Worm (Caenorhabditis elegans) whole organism, L4 larva: Measurements from ENCODE around the gene cept-1.

ENCODE experiments used
- D1046.2 ChIP-seq: fragments of 200-800 bp; sonication (Bioruptor generic); IDR thresholded peaks from 2 replicates; pipeline ENCODE4 v1.3.6; 2022; ENCODE audit warnings: missing genetic modification characterization, missing compliant biosample characterization
- F10B5.3 ChIP-seq: sonication (generic microtip); optimal IDR thresholded peaks from 2 replicates; lab custom pipeline; 2016; ENCODE audit warnings: mild to moderate bottlenecking, missing genetic modification characterization, missing compliant biosample characterization
- Y105C5A.15 ChIP-seq: fragments of 200-800 bp; sonication (Bioruptor generic); IDR thresholded peaks from 2 replicates; pipeline ENCODE4 v1.3.6; 2022; ENCODE audit warnings: missing genetic modification characterization, missing compliant biosample characterization
- attf-4 ChIP-seq: sonication (generic microtip); optimal IDR thresholded peaks from 3 replicates; lab custom pipeline; 2017; ENCODE audit warnings: missing biosample characterization, missing genetic modification characterization
- ceh-44 ChIP-seq: fragments of 200-800 bp; sonication (Bioruptor generic); IDR thresholded peaks from 2 replicates; pipeline ENCODE4 v1.3.6; 2022; ENCODE audit warnings: missing genetic modification reagents, missing genetic modification characterization, missing compliant biosample characterization
- ceh-62 ChIP-seq: sonication (generic microtip); optimal IDR thresholded peaks from 2 replicates; lab custom pipeline; 2017; ENCODE audit warnings: missing biosample characterization, missing genetic modification characterization
- ces-1 ChIP-seq: fragments of 150-350 bp; sonication (generic microtip); optimal IDR thresholded peaks from 4 replicates; lab custom pipeline; 2014; ENCODE audit warnings: missing biosample characterization, missing genetic modification reagents, missing genetic modification characterization
- ctbp-1 ChIP-seq: fragments of 200-800 bp; sonication (Bioruptor generic); IDR thresholded peaks from 2 replicates; pipeline ENCODE4 v1.3.6; 2022; ENCODE audit warnings: missing genetic modification reagents, missing genetic modification characterization, missing compliant biosample characterization
- daf-12 ChIP-seq: fragments of 150-350 bp; optimal IDR thresholded peaks from 2 replicates; lab custom pipeline; 2014; ENCODE audit warnings: missing biosample characterization, missing genetic modification reagents, missing genetic modification characterization
- daf-16 ChIP-seq, 3 experiments: sonication (generic microtip); optimal IDR thresholded peaks; 2 replicates each; lab custom pipeline; 2016 to 2017; ENCODE audit warnings: missing genetic modification characterization in 3 of 3, missing genetic modification reagents in 3 of 3, mild to moderate bottlenecking in 2 of 3, missing compliant biosample characterization in 2 of 3, missing biosample characterization in 1 of 3, moderate library complexity in 1 of 3
- dve-1 ChIP-seq: sonication (generic microtip); optimal IDR thresholded peaks from 2 replicates; lab custom pipeline; 2017; ENCODE audit warnings: antibody characterized with exemption, mild to moderate bottlenecking, missing genetic modification characterization, missing compliant biosample characterization; ENCODE audit not compliant: insufficient read depth
- fkh-10 ChIP-seq: fragments of 150-350 bp; optimal IDR thresholded peaks from 2 replicates; lab custom pipeline; 2014; ENCODE audit warnings: missing biosample characterization, missing genetic modification reagents, missing genetic modification characterization
- gei-8 ChIP-seq: fragments of 200-800 bp; sonication (Bioruptor generic); optimal IDR thresholded peaks from 2 replicates; lab custom pipeline; 2018; ENCODE audit warnings: mild to moderate bottlenecking, missing genetic modification characterization, missing compliant biosample characterization
- hif-1 ChIP-seq, 2 experiments: sonication (generic microtip); optimal IDR thresholded peaks; 2 replicates each; lab custom pipeline; 2016 to 2017; ENCODE audit warnings: missing compliant biosample characterization in 2 of 2, missing genetic modification characterization in 2 of 2, missing genetic modification reagents in 2 of 2, missing genotype in 2 of 2, mild to moderate bottlenecking in 1 of 2
- hlh-11 ChIP-seq: fragments of 200-800 bp; sonication (Bioruptor generic); optimal IDR thresholded peaks from 2 replicates; lab custom pipeline; 2018; ENCODE audit warnings: mild to moderate bottlenecking, missing genetic modification characterization, missing compliant biosample characterization
- hlh-30 ChIP-seq: sonication (generic microtip); optimal IDR thresholded peaks from 2 replicates; lab custom pipeline; 2017; ENCODE audit warnings: antibody characterized with exemption, mild to moderate bottlenecking, missing genetic modification characterization, missing compliant biosample characterization; ENCODE audit not compliant: insufficient read depth
- hmg-1.1 ChIP-seq: fragments of 200-800 bp; sonication (Bioruptor generic); IDR thresholded peaks from 2 replicates; pipeline ENCODE4 v1.3.6; 2022; ENCODE audit warnings: missing genetic modification reagents, missing genetic modification characterization, missing compliant biosample characterization
- lin-1 ChIP-seq: fragments of 200-800 bp; sonication (Bioruptor generic); IDR thresholded peaks from 2 replicates; pipeline ENCODE4 v1.3.6; 2022; ENCODE audit warnings: missing genetic modification reagents, missing genetic modification characterization, missing compliant biosample characterization
- lin-13 ChIP-seq: fragments of 150-350 bp; optimal IDR thresholded peaks from 2 replicates; lab custom pipeline; 2014; ENCODE audit warnings: missing biosample characterization, missing genetic modification reagents, missing genetic modification characterization
- lin-39 ChIP-seq: fragments of 150-350 bp; optimal IDR thresholded peaks from 2 replicates; lab custom pipeline; 2014; ENCODE audit warnings: missing biosample characterization, missing genetic modification reagents, missing genetic modification characterization
- lsy-2 ChIP-seq, 2 experiments: fragments of 150-350 bp in 1 of 2; sonication (generic microtip) in 1 of 2; optimal IDR thresholded peaks; 2 replicates each; lab custom pipeline; 2014 to 2017; ENCODE audit warnings: missing biosample characterization in 2 of 2, missing genetic modification characterization in 2 of 2
- madf-9 ChIP-seq: fragments of 200-800 bp; sonication (Bioruptor generic); conservative IDR thresholded peaks from 2 replicates; pipeline ENCODE4 v1.3.6; 2022; ENCODE audit warnings: missing genetic modification reagents, missing genetic modification characterization, missing compliant biosample characterization
- mdl-1 ChIP-seq, 2 experiments: fragments of 150-350 bp in 1 of 2; sonication (generic microtip) in 1 of 2; optimal IDR thresholded peaks; 2 replicates each; lab custom pipeline; 2014 to 2017; ENCODE audit warnings: missing biosample characterization in 2 of 2, missing genetic modification characterization in 2 of 2
- mdt-29 ChIP-seq: fragments of 200-800 bp; sonication (Bioruptor generic); IDR thresholded peaks from 2 replicates; pipeline ENCODE4 v1.3.6; 2022; ENCODE audit warnings: missing genetic modification reagents, missing genetic modification characterization, missing compliant biosample characterization
- mep-1 ChIP-seq: fragments of 150-350 bp; sonication (generic microtip); optimal IDR thresholded peaks from 3 replicates; lab custom pipeline; 2014; ENCODE audit warnings: missing biosample characterization, missing genetic modification characterization
- nhr-25 ChIP-seq: sonication (generic microtip); optimal IDR thresholded peaks from 2 replicates; lab custom pipeline; 2017; ENCODE audit warnings: missing genetic modification characterization, mild to moderate bottlenecking, missing compliant biosample characterization, antibody characterized with exemption, moderate library complexity, borderline replicate concordance; ENCODE audit not compliant: insufficient read depth
- nhr-48 ChIP-seq: sonication (generic microtip); optimal IDR thresholded peaks from 2 replicates; lab custom pipeline; 2016; ENCODE audit warnings: mild to moderate bottlenecking, missing genetic modification characterization, missing compliant biosample characterization
- nhr-77 ChIP-seq: fragments of 150-350 bp; optimal IDR thresholded peaks from 2 replicates; lab custom pipeline; 2014; ENCODE audit warnings: missing biosample characterization, missing genetic modification characterization
- php-3 ChIP-seq: fragments of 200-800 bp; sonication (Bioruptor generic); IDR thresholded peaks from 2 replicates; pipeline ENCODE4 v1.3.6; 2022; ENCODE audit warnings: missing genetic modification reagents, missing genetic modification characterization, missing compliant biosample characterization
- rbr-2 ChIP-seq: sonication (generic microtip); optimal IDR thresholded peaks from 2 replicates; lab custom pipeline; 2016; ENCODE audit warnings: missing genotype, missing genetic modification characterization, missing compliant biosample characterization
- skn-1 ChIP-seq: fragments of 150-350 bp; optimal IDR thresholded peaks from 2 replicates; lab custom pipeline; 2014; ENCODE audit warnings: missing biosample characterization, missing genetic modification characterization
- spr-1 ChIP-seq: sonication (generic microtip); optimal IDR thresholded peaks from 2 replicates; lab custom pipeline; 2016; ENCODE audit warnings: mild to moderate bottlenecking, missing genetic modification characterization, missing compliant biosample characterization
- spr-3 ChIP-seq: fragments of 200-800 bp; sonication (Bioruptor generic); optimal IDR thresholded peaks from 2 replicates; lab custom pipeline; 2018; ENCODE audit warnings: mild to moderate bottlenecking, missing genetic modification characterization, missing compliant biosample characterization
- tra-1 ChIP-seq: fragments of 200-800 bp; sonication (Bioruptor generic); IDR thresholded peaks from 2 replicates; pipeline ENCODE4 v1.3.6; 2022; ENCODE audit warnings: missing genetic modification reagents, missing genetic modification characterization, missing compliant biosample characterization
- unc-62 ChIP-seq, 3 experiments: fragments of 150-350 bp in 1 of 3; sonication (generic microtip); optimal IDR thresholded peaks in 2 of 3; peaks in 1 of 3; 1 replicate in 1 of 3; 2 replicates in 2 of 3; lab custom pipeline; 2014 to 2017; ENCODE audit warnings: missing biosample characterization in 3 of 3, missing genetic modification characterization in 3 of 3, missing genetic modification reagents in 3 of 3, missing genotype in 1 of 3
- vab-7 ChIP-seq: fragments of 200-800 bp; sonication (Bioruptor generic); IDR thresholded peaks from 2 replicates; pipeline ENCODE4 v1.3.6; 2022; ENCODE audit warnings: missing genetic modification reagents, missing genetic modification characterization, missing compliant biosample characterization
- zag-1 ChIP-seq: fragments of 150-350 bp; optimal IDR thresholded peaks from 2 replicates; lab custom pipeline; 2014; ENCODE audit warnings: missing biosample characterization, missing genetic modification characterization
- zip-11 ChIP-seq: fragments of 200-800 bp; sonication (Bioruptor generic); IDR thresholded peaks from 2 replicates; pipeline ENCODE4 v1.3.6; 2022; ENCODE audit warnings: missing genetic modification characterization, missing compliant biosample characterization
- ztf-7 ChIP-seq: fragments of 150-350 bp; optimal IDR thresholded peaks from 2 replicates; lab custom pipeline; 2014; ENCODE audit warnings: missing biosample characterization, missing genetic modification characterization

cept-1 gene

ce11 chrX:12781712-12782444, 20.0 kb downstream of the cept-1 start, which contains the start of gene alh-13 (continued):
- TF ChIP-seq unc-62 (GFP tag; optimal IDR thresholded peaks at IDR 0.05 in 1 of 2; lab: Kevin White, UChicago) (no peak), unc-62 (tag; optimal IDR thresholded peaks at IDR 0.05; lab: Kevin White, UChicago) (no peak), ztf-7 (tag; lab: Kevin White, UChicago) (no peak), attf-4 (tag; lab: Kevin White, UChicago) (no peak), nhr-25 (tag; lab: Kevin White, UChicago) (no peak), mep-1 (tag; lab: Kevin White, UChicago) (no peak), hif-1 (tag; optimal IDR thresholded peaks at IDR 0.05; lab: Kevin White, UChicago) (no peak), mdl-1 (tag; optimal IDR thresholded peaks at IDR 0.05; lab: Kevin White, UChicago) (peak in 1 of 2 experiments; percentile 40), daf-12 (tag; lab: Kevin White, UChicago) (no peak), spr-3 (GFP tag; lab: Kevin White, UChicago) (no peak), Y105C5A.15 (GFP tag; lab: Robert Waterston, UW) (no peak), D1046.2 (no peak), gei-8 (GFP tag; lab: Kevin White, UChicago) (no peak), dve-1 (peak; percentile 42), spr-1 (tag; lab: Kevin White, UChicago) (no peak), hlh-30 (tag; lab: Kevin White, UChicago) (peak; percentile 70), vab-7 (GFP tag; lab: Robert Waterston, UW) (no peak), fkh-10 (GFP tag; lab: Kevin White, UChicago) (no peak), lin-1 (GFP tag; lab: Robert Waterston, UW) (no peak), rbr-2 (tag; lab: Kevin White, UChicago) (no peak), mdt-29 (no peak), F10B5.3 (tag; lab: Kevin White, UChicago) (no peak), tra-1 (GFP tag; lab: Robert Waterston, UW) (0 out of 2 replicates have a peak, but pooled peaks have one; percentile 19), hmg-1.1 (GFP tag; lab: Robert Waterston, UW) (no peak), daf-16 (GFP tag; optimal IDR thresholded peaks at IDR 0.05; lab: Kevin White, UChicago) (no peak), daf-16 (tag; optimal IDR thresholded peaks at IDR 0.05; lab: Kevin White, UChicago) (no peak), zag-1 (tag; lab: Kevin White, UChicago) (no peak), zip-11 (no peak), ctbp-1 (GFP tag; lab: Robert Waterston, UW) (no peak), lin-13 (no peak), nhr-48 (tag; lab: Kevin White, UChicago) (peak; percentile 58), skn-1 (tag; lab: Kevin White, UChicago) (no peak), hlh-11 (tag; lab: Kevin White, UChicago) (peak; percentile 76), nhr-77 (tag; lab: Kevin White, UChicago) (no peak), lin-39 (tag; lab: Kevin White, UChicago) (no peak)

ce11 chrX:12787624-12788023, 25.7 kb downstream of the cept-1 start, which contains the start of gene str-124:
str-124 (plus strand) TSS chrX:12787924.
- TF ChIP-seq php-3 (GFP tag; lab: Robert Waterston, UW) (no peak), ces-1 (GFP tag; lab: Kevin White, UChicago) (no peak), hlh-30 (tag; lab: Kevin White, UChicago) (no peak), lin-1 (GFP tag; lab: Robert Waterston, UW) (no peak), ceh-62 (tag; lab: Kevin White, UChicago) (no peak), ceh-44 (no peak), lsy-2 (tag; optimal IDR thresholded peaks at IDR 0.05; lab: Kevin White, UChicago) (no peak), madf-9 (GFP tag; lab: Robert Waterston, UW) (no peak), mep-1 (tag; lab: Kevin White, UChicago) (no peak), zip-11 (no peak), unc-62 (GFP tag; optimal IDR thresholded peaks at IDR 0.05 in 1 of 2; lab: Kevin White, UChicago) (no peak), unc-62 (tag; optimal IDR thresholded peaks at IDR 0.05; lab: Kevin White, UChicago) (no peak)
- TF ChIP-seq, all 104 proteins: peak for 0
